Fruit fly (Drosophila melanogaster) whole organism, embryonic: ENCODE measurements around the gene Spase25.
A peak's percentile ranks its signal among the peaks of the same experiment; 100 is the strongest.

Experiments used
- Antp ChIP-seq: fragments of 200-800 bp; sonication (Bioruptor generic); optimal IDR thresholded peaks from 3 replicates; lab custom pipeline; 2016; ENCODE audit warnings: missing biosample characterization, missing genetic modification characterization
- Atf6 ChIP-seq: fragments of 200-800 bp; sonication (Bioruptor generic); IDR thresholded peaks from 2 replicates; pipeline ENCODE4 v1.3.6; 2022; ENCODE audit warnings: missing biosample characterization, missing genetic modification characterization
- C15 ChIP-seq: fragments of 200-800 bp; sonication (Bioruptor generic); IDR thresholded peaks from 3 replicates; pipeline ENCODE4 v1.3.6; 2022; ENCODE audit warnings: missing biosample characterization, missing genetic modification characterization
- CG10147 ChIP-seq: fragments of 200-800 bp; sonication (Bioruptor generic); optimal IDR thresholded peaks from 2 replicates; lab custom pipeline; 2019; ENCODE audit warnings: missing biosample characterization, mild to moderate bottlenecking, missing genetic modification characterization, moderate library complexity
- CG1024 ChIP-seq: fragments of 200-800 bp; sonication (Bioruptor generic); IDR thresholded peaks from 2 replicates; pipeline ENCODE4 v1.3.6; 2022; ENCODE audit warnings: missing biosample characterization, missing genetic modification characterization
- CG10366 ChIP-seq: fragments of 200-800 bp; sonication (Bioruptor generic); IDR thresholded peaks from 2 replicates; pipeline ENCODE4 v1.3.6; 2022; ENCODE audit warnings: missing biosample characterization, missing genetic modification characterization
- CG10979 ChIP-seq: fragments of 200-800 bp; sonication (Bioruptor generic); optimal IDR thresholded peaks from 2 replicates; lab custom pipeline; 2018; ENCODE audit warnings: missing biosample characterization, mild to moderate bottlenecking, missing genetic modification characterization, moderate library complexity
- CG12219 ChIP-seq: fragments of 200-800 bp; sonication (Bioruptor generic); optimal IDR thresholded peaks from 3 replicates; lab custom pipeline; 2018; ENCODE audit warnings: missing biosample characterization, mild to moderate bottlenecking, missing genetic modification characterization
- CG13775 ChIP-seq: fragments of 200-800 bp; sonication (Bioruptor generic); optimal IDR thresholded peaks from 3 replicates; lab custom pipeline; 2017; ENCODE audit warnings: missing biosample characterization, mild to moderate bottlenecking, missing genetic modification characterization
- CG13894 ChIP-seq: fragments of 200-800 bp; sonication (Bioruptor generic); optimal IDR thresholded peaks from 3 replicates; lab custom pipeline; 2018; ENCODE audit warnings: missing biosample characterization, mild to moderate bottlenecking, missing genetic modification characterization, moderate library complexity
- CG14050 ChIP-seq: fragments of 200-800 bp; sonication (Bioruptor generic); IDR thresholded peaks from 3 replicates; pipeline ENCODE4 v1.3.6; 2022; ENCODE audit warnings: missing biosample characterization, missing genetic modification characterization
- CG15073 ChIP-seq: fragments of 200-800 bp; sonication (Bioruptor generic); optimal IDR thresholded peaks from 2 replicates; lab custom pipeline; 2016; ENCODE audit warnings: missing biosample characterization, missing genetic modification characterization
- CG15269 ChIP-seq: fragments of 200-800 bp; sonication (Bioruptor generic); optimal IDR thresholded peaks from 2 replicates; lab custom pipeline; 2018; ENCODE audit warnings: missing biosample characterization, mild to moderate bottlenecking, missing genetic modification characterization, moderate library complexity
- CG16779 ChIP-seq: fragments of 200-800 bp; sonication (Bioruptor generic); IDR thresholded peaks from 2 replicates; pipeline ENCODE4 v1.3.6; 2022; ENCODE audit warnings: missing biosample characterization, missing genetic modification characterization
- CG16813 ChIP-seq: fragments of 200-800 bp; sonication (Bioruptor generic); IDR thresholded peaks from 3 replicates; pipeline ENCODE4 v1.3.6; 2022; ENCODE audit warnings: missing biosample characterization, missing genetic modification characterization; ENCODE audit not compliant: partially characterized antibody
- CG17328 ChIP-seq: fragments of 200-800 bp; sonication (Bioruptor generic); IDR thresholded peaks from 2 replicates; pipeline ENCODE4 v1.3.6; 2022; ENCODE audit warnings: missing biosample characterization, missing genetic modification characterization
- CG17361 ChIP-seq: fragments of 200-800 bp; sonication (Bioruptor generic); IDR thresholded peaks from 3 replicates; pipeline ENCODE4 v1.3.6; 2022; ENCODE audit warnings: missing biosample characterization, missing genetic modification characterization
- CG1792 ChIP-seq: fragments of 200-800 bp; sonication (Bioruptor generic); optimal IDR thresholded peaks from 2 replicates; lab custom pipeline; 2016; ENCODE audit warnings: missing biosample characterization, missing genetic modification characterization
- CG2875 ChIP-seq: fragments of 200-800 bp; sonication (Bioruptor generic); optimal IDR thresholded peaks from 2 replicates; lab custom pipeline; 2017; ENCODE audit warnings: missing biosample characterization, mild to moderate bottlenecking, missing genetic modification characterization, missing genetic modification reagents
- CG3726 ChIP-seq: fragments of 200-800 bp; sonication (Bioruptor generic); IDR thresholded peaks from 3 replicates; pipeline ENCODE4, ENCODE4 v1.3.6; 2022; ENCODE audit warnings: missing biosample characterization, missing genetic modification characterization
- CG9609 ChIP-seq: fragments of 200-800 bp; sonication (Bioruptor generic); optimal IDR thresholded peaks from 3 replicates; lab custom pipeline; 2016; ENCODE audit warnings: missing biosample characterization, missing genetic modification characterization
- CG9797 ChIP-seq: fragments of 200-800 bp; sonication (Bioruptor generic); optimal IDR thresholded peaks from 3 replicates; lab custom pipeline; 2018; ENCODE audit warnings: missing biosample characterization, mild to moderate bottlenecking, missing genetic modification characterization
- Chrac-16 ChIP-seq: fragments of 200-800 bp; sonication (Bioruptor generic); optimal IDR thresholded peaks from 3 replicates; lab custom pipeline; 2016; ENCODE audit warnings: missing biosample characterization, missing genetic modification characterization
- D ChIP-seq, 2 experiments: fragments of 200-800 bp in 1 of 2; fragments of >200 bp in 1 of 2; sonication (Bioruptor generic) in 1 of 2; optimal IDR thresholded peaks; 2 replicates in 1 of 2; 3 replicates in 1 of 2; lab custom pipeline; 2017; ENCODE audit warnings: mild to moderate bottlenecking in 1 of 2, missing biosample characterization in 1 of 2, missing genetic modification characterization in 1 of 2, missing genetic modification reagents in 1 of 2
- E2f1 ChIP-seq: fragments of 200-800 bp; sonication (Bioruptor generic); IDR thresholded peaks from 2 replicates; pipeline ENCODE4 v1.3.6; 2022; ENCODE audit warnings: missing biosample characterization, missing genetic modification characterization
- Eip74EF ChIP-seq, 2 experiments: fragments of 200-800 bp in 1 of 2; fragments of >200 bp in 1 of 2; sonication (Bioruptor generic) in 1 of 2; optimal IDR thresholded peaks; 2 replicates each; lab custom pipeline; 2017 to 2019; ENCODE audit warnings: missing biosample characterization in 2 of 2, missing genetic modification characterization in 2 of 2, mild to moderate bottlenecking in 1 of 2, moderate library complexity in 1 of 2
- Elba2 ChIP-seq: fragments of 200-800 bp; sonication (Bioruptor generic); optimal IDR thresholded peaks from 3 replicates; lab custom pipeline; 2016; ENCODE audit warnings: missing biosample characterization, missing genetic modification characterization
- GATAe ChIP-seq: fragments of 200-800 bp; sonication (Bioruptor generic); conservative IDR thresholded peaks from 2 replicates; pipeline ENCODE4 v1.3.6; 2022; ENCODE audit warnings: missing biosample characterization, missing genetic modification characterization
- MBD-R2 ChIP-seq: fragments of 200-800 bp; sonication (Bioruptor generic); IDR thresholded peaks from 2 replicates; pipeline ENCODE4 v1.3.6; 2022; ENCODE audit warnings: missing biosample characterization, missing genetic modification characterization
- Max ChIP-seq: fragments of 200-800 bp; sonication (Bioruptor generic); optimal IDR thresholded peaks from 2 replicates; lab custom pipeline; 2016; ENCODE audit warnings: missing biosample characterization, mild to moderate bottlenecking, missing genetic modification characterization
- Myb ChIP-seq: fragments of 200-800 bp; sonication (Bioruptor generic); optimal IDR thresholded peaks from 2 replicates; lab custom pipeline; 2016; ENCODE audit warnings: missing biosample characterization, missing genetic modification characterization
- Nf-YA ChIP-seq: fragments of 200-800 bp; sonication (Bioruptor generic); IDR thresholded peaks from 2 replicates; pipeline ENCODE4 v1.3.6; 2022; ENCODE audit warnings: missing biosample characterization, missing genetic modification characterization
- Nf-YC ChIP-seq: fragments of 200-800 bp; optimal IDR thresholded peaks from 3 replicates; lab custom pipeline; 2019; ENCODE audit warnings: missing biosample characterization, mild to moderate bottlenecking, missing genetic modification characterization, moderate library complexity
- Ssrp ChIP-seq: fragments of 200-800 bp; sonication (Bioruptor generic); optimal IDR thresholded peaks from 2 replicates; lab custom pipeline; 2018; ENCODE audit warnings: missing biosample characterization, mild to moderate bottlenecking, missing genetic modification characterization, moderate library complexity
- TFAM ChIP-seq: fragments of 200-800 bp; sonication (Bioruptor generic); optimal IDR thresholded peaks from 2 replicates; lab custom pipeline; 2017; ENCODE audit warnings: missing biosample characterization, missing genetic modification characterization, inconsistent platforms
- Xrp1 ChIP-seq: fragments of 200-800 bp; sonication (Bioruptor generic); IDR thresholded peaks from 2 replicates; pipeline ENCODE4 v1.3.6; 2022; ENCODE audit warnings: missing biosample characterization, missing genetic modification characterization
- chm ChIP-seq: fragments of 200-800 bp; sonication (Bioruptor generic); IDR thresholded peaks from 2 replicates; pipeline ENCODE4 v1.3.6; 2022; ENCODE audit warnings: missing biosample characterization, missing genetic modification characterization
- crc ChIP-seq: fragments of 200-800 bp; sonication (Bioruptor generic); optimal IDR thresholded peaks from 2 replicates; lab custom pipeline; 2016; ENCODE audit warnings: missing biosample characterization, missing genetic modification characterization
- croc ChIP-seq: fragments of 200-800 bp; sonication (Bioruptor generic); conservative IDR thresholded peaks from 3 replicates; pipeline ENCODE4 v1.3.6; 2022; ENCODE audit warnings: missing biosample characterization, missing genetic modification characterization
- crol ChIP-seq: fragments of 200-800 bp; sonication (Bioruptor generic); IDR thresholded peaks from 2 replicates; pipeline ENCODE4 v1.3.6; 2022; ENCODE audit warnings: missing biosample characterization, missing genetic modification characterization
- da ChIP-seq: fragments of 200-800 bp; sonication (Bioruptor generic); optimal IDR thresholded peaks from 2 replicates; lab custom pipeline; 2016; ENCODE audit warnings: missing biosample characterization, missing genetic modification characterization
- dan ChIP-seq: fragments of 200-800 bp; sonication (Bioruptor generic); IDR thresholded peaks from 2 replicates; pipeline ENCODE4 v1.3.6; 2022; ENCODE audit warnings: missing biosample characterization, missing genetic modification characterization
- exex ChIP-seq: fragments of 200-800 bp; sonication (Bioruptor generic); optimal IDR thresholded peaks from 4 replicates; lab custom pipeline; 2018; ENCODE audit warnings: missing biosample characterization, mild to moderate bottlenecking, missing genetic modification characterization, moderate library complexity
- ftz-f1 ChIP-seq: fragments of 200-800 bp; sonication (Bioruptor generic); optimal IDR thresholded peaks from 2 replicates; lab custom pipeline; 2016; ENCODE audit warnings: missing biosample characterization, missing genetic modification characterization
- ham ChIP-seq: fragments of 200-800 bp; sonication (Bioruptor generic); IDR thresholded peaks from 2 replicates; pipeline ENCODE4 v1.3.6; 2022; ENCODE audit warnings: missing biosample characterization, missing genetic modification characterization
- hbn ChIP-seq: fragments of 200-800 bp; sonication (Bioruptor generic); IDR thresholded peaks from 2 replicates; pipeline ENCODE4 v1.3.6; 2022; ENCODE audit warnings: missing biosample characterization, missing genetic modification characterization; ENCODE audit not compliant: partially characterized antibody
- maf-S ChIP-seq: fragments of 200-800 bp; sonication (Bioruptor generic); optimal IDR thresholded peaks from 2 replicates; lab custom pipeline; 2016; ENCODE audit warnings: missing biosample characterization, missing genetic modification characterization
- scrt ChIP-seq: fragments of 200-800 bp; sonication (Bioruptor generic); optimal IDR thresholded peaks from 2 replicates; lab custom pipeline; 2018; ENCODE audit warnings: missing biosample characterization, mild to moderate bottlenecking, missing genetic modification characterization, moderate library complexity
- slbo ChIP-seq: fragments of 200-800 bp; sonication (Bioruptor generic); IDR thresholded peaks from 2 replicates; pipeline ENCODE4 v1.3.6; 2022; ENCODE audit warnings: missing biosample characterization, missing genetic modification characterization
- unpg ChIP-seq: fragments of 200-800 bp; sonication (Bioruptor generic); optimal IDR thresholded peaks from 3 replicates; lab custom pipeline; 2018; ENCODE audit warnings: missing biosample characterization, mild to moderate bottlenecking, missing genetic modification characterization, moderate library complexity
- z ChIP-seq: fragments of 200-800 bp; sonication (Bioruptor generic); IDR thresholded peaks from 3 replicates; pipeline ENCODE4 v1.3.6; 2022; ENCODE audit warnings: missing biosample characterization, missing genetic modification characterization

Gene Spase25

dm6 chrX:11518435-11518834 is 33.4 kb downstream of the Spase25 start (continued):
- TF ChIP-seq CG10147 (GFP tag; lab: Kevin White, UChicago) (peak; percentile 68), CG3726 (GFP tag; lab: Robert Waterston, UW) (peak; percentile 66; the same call in 1 of the 3 replicates), C15 (0 out of 3 replicates have a peak, but pooled peaks have one; percentile 52), Ssrp (tag; lab: Kevin White, UChicago) (peak; percentile 64), dan (GFP tag; lab: Robert Waterston, UW) (no peak), croc (GFP tag; lab: Robert Waterston, UW) (peak; percentile 35; the same call in 1 of the 3 replicates), CG17361 (GFP tag; lab: Robert Waterston, UW) (peak; percentile 54; the same call in 2 of the 3 replicates), CG17328 (GFP tag; lab: Robert Waterston, UW) (peak; percentile 79), chm (GFP tag; lab: Robert Waterston, UW) (peak; percentile 79), unpg (peak; percentile 80), slbo (GFP tag; lab: Robert Waterston, UW) (peak; percentile 92), da (GFP tag; lab: Kevin White, UChicago) (no peak), CG9797 (GFP tag; lab: Kevin White, UChicago) (no peak), exex (tag; lab: Kevin White, UChicago) (peak; percentile 9), MBD-R2 (GFP tag; lab: Robert Waterston, UW) (peak; percentile 50; the same call in 1 of the 2 replicates), CG16779 (peak; percentile 79), CG12219 (GFP tag; lab: Kevin White, UChicago) (peak; percentile 64), Nf-YA (GFP tag; lab: Robert Waterston, UW) (peak; percentile 59), Xrp1 (GFP tag; lab: Robert Waterston, UW) (peak; percentile 80), Antp (GFP tag; lab: Kevin White, UChicago) (no peak), Eip74EF (GFP tag; optimal IDR thresholded peaks at IDR 0.05; lab: Kevin White, UChicago) (peak in 1 of 2 experiments; percentile 53), z (GFP tag; lab: Robert Waterston, UW) (peak; percentile 48; the same call in 1 of the 3 replicates), CG13894 (tag; lab: Kevin White, UChicago) (peak; percentile 32), Max (GFP tag; lab: Kevin White, UChicago) (peak; percentile 8), maf-S (no peak), GATAe (GFP tag; lab: Robert Waterston, UW) (no peak), CG15073 (GFP tag; lab: Kevin White, UChicago) (no peak), Myb (no peak), CG10979 (tag; lab: Kevin White, UChicago) (peak; percentile 60), Chrac-16 (GFP tag; lab: Kevin White, UChicago) (peak; percentile 34), Atf6 (GFP tag; lab: Robert Waterston, UW) (peak; percentile 86), CG14050 (peak; percentile 72), scrt (GFP tag; lab: Kevin White, UChicago) (peak; percentile 58), CG9609 (no peak), CG15269 (tag; lab: Kevin White, UChicago) (peak; percentile 86), Elba2 (GFP tag; lab: Kevin White, UChicago) (no peak), ftz-f1 (no peak), CG2875 (GFP tag; lab: Kevin White, UChicago) (peak; percentile 51), CG10366 (GFP tag; lab: Robert Waterston, UW) (peak; percentile 85), crc (GFP tag; lab: Kevin White, UChicago) (no peak), hbn (GFP tag; lab: Robert Waterston, UW) (no peak), TFAM (GFP tag; lab: Kevin White, UChicago) (no peak), D (optimal IDR thresholded peaks at IDR 0.05; lab: Kevin White, UChicago) (no peak), D (GFP tag; optimal IDR thresholded peaks at IDR 0.05; lab: Kevin White, UChicago) (peak; percentile 20), ham (GFP tag; lab: Robert Waterston, UW) (no peak), E2f1 (GFP tag; lab: Robert Waterston, UW) (peak; percentile 78), crol (GFP tag; lab: Robert Waterston, UW) (0 out of 2 replicates have a peak, but pooled peaks have one; percentile 26), CG16813 (GFP tag; lab: Robert Waterston, UW) (no peak), CG13775 (GFP tag; lab: Kevin White, UChicago) (peak; percentile 52), CG1792 (GFP tag; lab: Kevin White, UChicago) (no peak), Nf-YC (peak; percentile 17), CG1024 (GFP tag; lab: Robert Waterston, UW) (peak; percentile 65)
